Worm (Caenorhabditis elegans) whole organism, young adult: ENCODE results near the gene cut-6.
A peak's percentile ranks its signal among the peaks of the same experiment; 100 is the strongest.

Experiments used
- D2030.7 ChIP-seq: fragments of 200-800 bp; sonication (Bioruptor generic); IDR thresholded peaks from 2 replicates; pipeline ENCODE4 v1.3.6; 2022; ENCODE audit warnings: missing genetic modification reagents, missing genetic modification characterization, missing compliant biosample characterization
- F10E7.11 ChIP-seq: sonication (generic microtip); optimal IDR thresholded peaks from 2 replicates; lab custom pipeline; 2017; ENCODE audit warnings: mild to moderate bottlenecking, missing genetic modification characterization, moderate library complexity, missing compliant biosample characterization
- F22D6.2 ChIP-seq: sonication (generic microtip); optimal IDR thresholded peaks from 2 replicates; lab custom pipeline; 2016; ENCODE audit warnings: mild to moderate bottlenecking, missing genetic modification characterization, missing compliant biosample characterization
- F23B12.7 ChIP-seq: sonication (generic microtip); optimal IDR thresholded peaks from 2 replicates; lab custom pipeline; 2017; ENCODE audit warnings: missing genetic modification characterization, mild to moderate bottlenecking, missing compliant biosample characterization, antibody characterized with exemption, moderate library complexity; ENCODE audit not compliant: insufficient read depth
- F33H1.4 ChIP-seq: fragments of 200-800 bp; sonication (Bioruptor generic); IDR thresholded peaks from 2 replicates; pipeline ENCODE4 v1.3.6; 2022; ENCODE audit warnings: missing genetic modification reagents, missing genetic modification characterization, missing compliant biosample characterization
- F37B4.10 ChIP-seq: fragments of 200-800 bp; sonication (Bioruptor generic); IDR thresholded peaks from 2 replicates; pipeline ENCODE4 v1.3.6; 2022; ENCODE audit warnings: missing genetic modification characterization, missing compliant biosample characterization
- F39B2.1 ChIP-seq: fragments of 200-800 bp; sonication (Bioruptor generic); IDR thresholded peaks from 2 replicates; pipeline ENCODE4 v1.3.6; 2022; ENCODE audit warnings: missing genetic modification reagents, missing genetic modification characterization, missing compliant biosample characterization
- F49E8.2 ChIP-seq: sonication (generic microtip); optimal IDR thresholded peaks from 3 replicates; lab custom pipeline; 2017; ENCODE audit warnings: missing genetic modification characterization, mild to moderate bottlenecking, missing compliant biosample characterization, antibody characterized with exemption, moderate library complexity; ENCODE audit not compliant: insufficient read depth
- T07F8.4 ChIP-seq: sonication (generic microtip); optimal IDR thresholded peaks from 2 replicates; lab custom pipeline; 2016; ENCODE audit warnings: mild to moderate bottlenecking, missing genetic modification characterization, moderate library complexity, missing compliant biosample characterization
- Y95B8A.8 ChIP-seq: fragments of 200-800 bp; sonication (Bioruptor generic); IDR thresholded peaks from 2 replicates; pipeline ENCODE4 v1.3.6; 2022; ENCODE audit warnings: missing genetic modification reagents, missing genetic modification characterization, missing compliant biosample characterization
- ZK185.1 ChIP-seq: sonication (generic microtip); optimal IDR thresholded peaks from 2 replicates; lab custom pipeline; 2016; ENCODE audit warnings: mild to moderate bottlenecking, missing genetic modification characterization, missing compliant biosample characterization; ENCODE audit not compliant: poor library complexity, severe bottlenecking
- aptf-3 ChIP-seq: fragments of 200-800 bp; sonication (Bioruptor generic); IDR thresholded peaks from 2 replicates; pipeline ENCODE4 v1.3.6; 2022; ENCODE audit warnings: missing genetic modification characterization, missing compliant biosample characterization
- attf-3 ChIP-seq: fragments of 200-800 bp; sonication (Bioruptor generic); conservative IDR thresholded peaks from 2 replicates; pipeline ENCODE4 v1.3.6; 2022; ENCODE audit warnings: missing genetic modification reagents, missing genetic modification characterization, missing compliant biosample characterization
- bed-1 ChIP-seq: fragments of 200-800 bp; sonication (Bioruptor generic); IDR thresholded peaks from 2 replicates; pipeline ENCODE4 v1.3.6; 2022; ENCODE audit warnings: missing genetic modification reagents, missing genetic modification characterization, missing compliant biosample characterization
- ceh-100 ChIP-seq: fragments of 200-800 bp; sonication (Bioruptor generic); IDR thresholded peaks from 2 replicates; pipeline ENCODE4 v1.3.6; 2022; ENCODE audit warnings: missing genetic modification reagents, missing genetic modification characterization, missing compliant biosample characterization
- ceh-27 ChIP-seq: fragments of 200-800 bp; sonication (Bioruptor generic); optimal IDR thresholded peaks from 2 replicates; lab custom pipeline; 2018; ENCODE audit warnings: mild to moderate bottlenecking, missing genetic modification characterization, moderate library complexity, missing compliant biosample characterization
- ceh-79 ChIP-seq: sonication (generic microtip); optimal IDR thresholded peaks from 2 replicates; lab custom pipeline; 2017; ENCODE audit warnings: mild to moderate bottlenecking, missing genetic modification characterization, missing compliant biosample characterization
- ceh-91 ChIP-seq: fragments of 200-800 bp; sonication (Bioruptor generic); IDR thresholded peaks from 2 replicates; pipeline ENCODE4 v1.3.6; 2022; ENCODE audit warnings: missing genetic modification reagents, missing genetic modification characterization, missing compliant biosample characterization
- die-1 ChIP-seq: sonication (generic microtip); optimal IDR thresholded peaks from 2 replicates; lab custom pipeline; 2016; ENCODE audit warnings: missing genotype, mild to moderate bottlenecking, missing genetic modification characterization, missing compliant biosample characterization
- dox-1 ChIP-seq: fragments of 200-800 bp; sonication (Bioruptor generic); IDR thresholded peaks from 2 replicates; pipeline ENCODE4 v1.3.6; 2022; ENCODE audit warnings: missing genetic modification reagents, missing genetic modification characterization, missing compliant biosample characterization
- egl-18 ChIP-seq: fragments of 200-800 bp; sonication (Bioruptor generic); IDR thresholded peaks from 2 replicates; pipeline ENCODE4 v1.3.6; 2022; ENCODE audit warnings: missing genetic modification reagents, missing genetic modification characterization, missing compliant biosample characterization
- egl-44 ChIP-seq: fragments of 200-800 bp; sonication (Bioruptor generic); IDR thresholded peaks from 2 replicates; pipeline ENCODE4 v1.3.6; 2022; ENCODE audit warnings: missing genetic modification reagents, missing genetic modification characterization, missing compliant biosample characterization
- fkh-3 ChIP-seq: sonication (generic microtip); optimal IDR thresholded peaks from 2 replicates; lab custom pipeline; 2016; ENCODE audit warnings: mild to moderate bottlenecking, missing genetic modification characterization, missing compliant biosample characterization
- him-1 ChIP-seq: sonication (generic microtip); optimal IDR thresholded peaks from 2 replicates; lab custom pipeline; 2016; ENCODE audit warnings: missing genotype, missing genetic modification reagents, missing genetic modification characterization, missing compliant biosample characterization
- hmg-20 ChIP-seq: fragments of 200-800 bp; sonication (Bioruptor generic); IDR thresholded peaks from 2 replicates; pipeline ENCODE4 v1.3.6; 2022; ENCODE audit warnings: missing genetic modification reagents, missing genetic modification characterization, missing compliant biosample characterization
- lin-54 ChIP-seq: fragments of 200-800 bp; sonication (Bioruptor generic); optimal IDR thresholded peaks from 2 replicates; lab custom pipeline; 2018; ENCODE audit warnings: mild to moderate bottlenecking, missing genetic modification characterization, missing compliant biosample characterization
- lir-1 ChIP-seq: fragments of 200-800 bp; sonication (Bioruptor generic); conservative IDR thresholded peaks from 2 replicates; pipeline ENCODE4 v1.3.6; 2022; ENCODE audit warnings: missing genetic modification reagents, missing genetic modification characterization, missing compliant biosample characterization
- lsl-1 ChIP-seq: fragments of 200-800 bp; sonication (Bioruptor generic); optimal IDR thresholded peaks from 2 replicates; lab custom pipeline; 2018; ENCODE audit warnings: mild to moderate bottlenecking, missing genetic modification characterization, moderate library complexity, missing compliant biosample characterization
- lsy-27 ChIP-seq: sonication (generic microtip); optimal IDR thresholded peaks from 2 replicates; lab custom pipeline; 2017; ENCODE audit warnings: missing genetic modification characterization, mild to moderate bottlenecking, missing compliant biosample characterization, antibody characterized with exemption, missing genotype, borderline replicate concordance; ENCODE audit not compliant: insufficient read depth
- madf-10 ChIP-seq: sonication (generic microtip); optimal IDR thresholded peaks from 2 replicates; lab custom pipeline; 2016; ENCODE audit warnings: mild to moderate bottlenecking, missing genetic modification characterization, missing compliant biosample characterization
- madf-3 ChIP-seq: fragments of 200-800 bp; sonication (Bioruptor generic); IDR thresholded peaks from 2 replicates; pipeline ENCODE4 v1.3.6; 2022; ENCODE audit warnings: missing genetic modification reagents, missing genetic modification characterization, missing compliant biosample characterization
- madf-6 ChIP-seq: fragments of 200-800 bp; sonication (Bioruptor generic); IDR thresholded peaks from 2 replicates; pipeline ENCODE4 v1.3.6; 2022; ENCODE audit warnings: missing genetic modification reagents, missing genetic modification characterization, missing compliant biosample characterization
- mcd-1 ChIP-seq: fragments of 200-800 bp; sonication (Bioruptor generic); IDR thresholded peaks from 2 replicates; pipeline ENCODE4 v1.3.6; 2022; ENCODE audit warnings: missing genetic modification reagents, missing genetic modification characterization, missing compliant biosample characterization
- nfya-1 ChIP-seq: sonication (generic microtip); optimal IDR thresholded peaks from 2 replicates; lab custom pipeline; 2017; ENCODE audit warnings: antibody characterized with exemption, missing compliant biosample characterization, missing genetic modification characterization, borderline replicate concordance; ENCODE audit not compliant: insufficient read depth
- nfyb-1 ChIP-seq: fragments of 200-800 bp; sonication (Bioruptor generic); IDR thresholded peaks from 2 replicates; pipeline ENCODE4 v1.3.6; 2022; ENCODE audit warnings: missing genetic modification reagents, missing genetic modification characterization, missing compliant biosample characterization
- nhr-120 ChIP-seq: fragments of 200-800 bp; sonication (Bioruptor generic); IDR thresholded peaks from 2 replicates; pipeline ENCODE4 v1.3.6; 2022; ENCODE audit warnings: missing genetic modification characterization, missing compliant biosample characterization
- pbrm-1 ChIP-seq: fragments of 200-800 bp; sonication (Bioruptor generic); IDR thresholded peaks from 2 replicates; pipeline ENCODE4 v1.3.6; 2022; ENCODE audit warnings: missing genetic modification reagents, missing genetic modification characterization, missing compliant biosample characterization
- rcor-1 ChIP-seq: fragments of 200-800 bp; sonication (Bioruptor generic); IDR thresholded peaks from 2 replicates; pipeline ENCODE4 v1.3.6; 2022; ENCODE audit warnings: missing genetic modification reagents, missing genetic modification characterization, missing compliant biosample characterization
- rpc-1 ChIP-seq, 2 experiments: fragments of 150-350 bp in 1 of 2; sonication (generic microtip) in 1 of 2; optimal IDR thresholded peaks; 2 replicates each; lab custom pipeline; 2014 to 2018; ENCODE audit warnings: missing biosample characterization in 1 of 2, missing genetic modification characterization in 1 of 2, missing genetic modification reagents in 1 of 2, missing genotype in 1 of 2
- sea-2 ChIP-seq: fragments of 200-800 bp; sonication (Bioruptor generic); IDR thresholded peaks from 2 replicates; pipeline ENCODE4 v1.3.6; 2022; ENCODE audit warnings: missing genetic modification characterization, missing compliant biosample characterization
- snpc-1.3 ChIP-seq: sonication (generic microtip); optimal IDR thresholded peaks from 2 replicates; lab custom pipeline; 2017; ENCODE audit warnings: missing genetic modification characterization, mild to moderate bottlenecking, missing compliant biosample characterization, antibody characterized with exemption, moderate library complexity, missing genotype, missing genetic modification reagents; ENCODE audit not compliant: insufficient read depth
- tbp1 ChIP-seq: fragments of 200-800 bp; sonication (Bioruptor generic); optimal IDR thresholded peaks from 2 replicates; lab custom pipeline; 2018; ENCODE audit warnings: mild to moderate bottlenecking, missing genetic modification characterization, missing compliant biosample characterization
- unc-62 ChIP-seq: fragments of 150-350 bp; optimal IDR thresholded peaks from 2 replicates; lab custom pipeline; 2014; ENCODE audit warnings: missing biosample characterization, missing genetic modification reagents, missing genetic modification characterization
- zfh-2 ChIP-seq: fragments of 200-800 bp; sonication (Bioruptor generic); conservative IDR thresholded peaks from 2 replicates; pipeline ENCODE4 v1.3.6; 2022; ENCODE audit warnings: missing genetic modification reagents, missing genetic modification characterization, missing compliant biosample characterization
- ztf-18 ChIP-seq: sonication (generic microtip); optimal IDR thresholded peaks from 2 replicates; lab custom pipeline; 2016; ENCODE audit warnings: missing genotype, mild to moderate bottlenecking, missing genetic modification characterization, missing compliant biosample characterization
- ztf-25 ChIP-seq: fragments of 200-800 bp; sonication (Bioruptor generic); IDR thresholded peaks from 2 replicates; pipeline ENCODE4 v1.3.6; 2022; ENCODE audit warnings: missing genetic modification reagents, missing genetic modification characterization, missing compliant biosample characterization

cut-6 gene

DNA sequence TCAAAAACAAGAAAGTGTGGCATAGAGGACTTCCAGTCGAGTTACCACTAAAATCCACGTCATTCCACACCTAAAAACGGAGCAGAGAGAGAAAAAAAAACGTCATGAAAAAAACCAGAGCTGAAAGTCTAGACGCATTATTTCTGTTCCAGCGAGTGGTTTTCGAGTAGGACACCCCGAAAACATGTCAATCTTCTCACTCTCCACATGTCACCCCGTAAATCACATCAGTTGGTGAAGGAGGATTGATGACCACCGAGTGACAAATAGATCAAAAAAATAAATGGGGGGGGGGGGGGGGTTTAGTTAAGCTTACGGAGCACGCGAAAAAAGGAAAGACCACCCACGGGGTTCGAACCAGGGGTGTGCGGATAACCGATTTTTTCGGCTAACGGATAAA, 46.5 kb downstream of the cut-6 start:
- TF ChIP-seq D2030.7 (GFP tag; lab: Robert Waterston, UW), result no peak
- no peak for TF ChIP-seq ceh-100
- TF ChIP-seq F37B4.10 (GFP tag; lab: Robert Waterston, UW), result no peak
- TF ChIP-seq zfh-2 (GFP tag; lab: Robert Waterston, UW), result no peak
- no peak for TF ChIP-seq F10E7.11 (tag; lab: Kevin White, UChicago)
- TF ChIP-seq ztf-18 (tag; lab: Kevin White, UChicago), result no peak
- TF ChIP-seq lsl-1 (GFP tag; lab: Kevin White, UChicago), result no peak
- TF ChIP-seq sea-2 (GFP tag; lab: Robert Waterston, UW), result no peak
- no peak for TF ChIP-seq F39B2.1 (GFP tag; lab: Robert Waterston, UW)
- no peak for TF ChIP-seq attf-3 (GFP tag; lab: Robert Waterston, UW)
- no peak for TF ChIP-seq aptf-3 (GFP tag; lab: Robert Waterston, UW)
- TF ChIP-seq dox-1 (GFP tag; lab: Robert Waterston, UW), result no peak

DNA sequence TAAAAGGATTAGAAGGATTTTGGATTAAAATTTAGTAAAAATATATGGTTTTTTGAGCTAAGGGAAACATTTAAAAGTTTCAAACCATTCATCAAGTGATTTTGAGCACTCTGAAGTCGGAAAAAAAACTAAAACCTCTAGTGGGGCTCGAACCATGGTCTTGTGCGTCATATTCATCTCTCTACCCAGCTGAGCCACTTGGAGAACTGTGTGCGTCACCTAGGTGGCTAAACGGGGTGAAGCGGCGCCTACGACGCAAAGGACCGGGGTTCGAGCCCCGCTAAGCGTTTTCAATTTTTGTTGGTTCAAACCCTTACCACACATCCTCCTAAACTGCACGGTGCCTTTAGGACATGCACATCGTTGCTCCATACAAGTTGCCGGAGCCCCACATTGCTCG, 49.1 kb downstream of the cut-6 start:
- TF ChIP-seq F33H1.4 (GFP tag; lab: Robert Waterston, UW) (peak; percentile 35), ztf-25 (GFP tag; lab: Robert Waterston, UW) (no peak), madf-6 (GFP tag; lab: Robert Waterston, UW) (no peak), egl-44 (GFP tag; lab: Robert Waterston, UW) (no peak), rcor-1 (GFP tag; lab: Robert Waterston, UW) (no peak), attf-3 (GFP tag; lab: Robert Waterston, UW) (no peak), nfya-1 (tag; lab: Kevin White, UChicago) (no peak), him-1 (tag; lab: Kevin White, UChicago) (no peak), egl-18 (GFP tag; lab: Robert Waterston, UW) (no peak), F49E8.2 (tag; lab: Kevin White, UChicago) (no peak), Y95B8A.8 (no peak), mcd-1 (GFP tag; lab: Robert Waterston, UW) (no peak), ZK185.1 (tag; lab: Kevin White, UChicago) (no peak), ceh-79 (tag; lab: Kevin White, UChicago) (no peak), rpc-1 (optimal IDR thresholded peaks at IDR 0.05; lab: Kevin White, UChicago) (no peak), rpc-1 (tag; optimal IDR thresholded peaks at IDR 0.05; lab: Kevin White, UChicago) (peak; percentile 51), lin-54 (GFP tag; lab: Kevin White, UChicago) (no peak), hmg-20 (GFP tag; lab: Robert Waterston, UW) (no peak), lsy-27 (tag; lab: Kevin White, UChicago) (no peak), pbrm-1 (GFP tag; lab: Robert Waterston, UW) (0 out of 2 replicates have a peak, but pooled peaks have one; percentile 31), fkh-3 (tag; lab: Kevin White, UChicago) (no peak), madf-3 (GFP tag; lab: Robert Waterston, UW) (no peak), dox-1 (GFP tag; lab: Robert Waterston, UW) (0 out of 2 replicates have a peak, but pooled peaks have one; percentile 25), F23B12.7 (tag; lab: Kevin White, UChicago) (no peak), bed-1 (GFP tag; lab: Robert Waterston, UW) (no peak), madf-10 (no peak), nhr-120 (no peak), nfyb-1 (GFP tag; lab: Robert Waterston, UW) (no peak), die-1 (no peak), unc-62 (GFP tag; lab: Kevin White, UChicago) (no peak), F22D6.2 (tag; lab: Kevin White, UChicago) (no peak), lir-1 (GFP tag; lab: Robert Waterston, UW) (no peak), tbp1 (peak; percentile 70), D2030.7 (GFP tag; lab: Robert Waterston, UW) (0 out of 2 replicates have a peak, but pooled peaks have one; percentile 25), ceh-91 (GFP tag; lab: Robert Waterston, UW) (no peak), snpc-1.3 (tag; lab: Kevin White, UChicago) (no peak), ceh-27 (GFP tag; lab: Kevin White, UChicago) (no peak), T07F8.4 (tag; lab: Kevin White, UChicago) (no peak)
